Fruit fly (Drosophila melanogaster) Kc167 (cell line): ENCODE data around the gene p.

Experiments
- h ChIP-seq: fragments of >200 bp; optimal IDR thresholded peaks from 3 replicates; lab custom pipeline; 2018; ENCODE audit warnings: missing external identifiers
- insv ChIP-seq: fragments of >200 bp; optimal IDR thresholded peaks from 3 replicates; lab custom pipeline; 2018; ENCODE audit warnings: missing external identifiers
- ttk ChIP-seq: sonication (Bioruptor generic); optimal IDR thresholded peaks from 2 replicates; lab custom pipeline; 2017; ENCODE audit warnings: missing external identifiers

DNA sequence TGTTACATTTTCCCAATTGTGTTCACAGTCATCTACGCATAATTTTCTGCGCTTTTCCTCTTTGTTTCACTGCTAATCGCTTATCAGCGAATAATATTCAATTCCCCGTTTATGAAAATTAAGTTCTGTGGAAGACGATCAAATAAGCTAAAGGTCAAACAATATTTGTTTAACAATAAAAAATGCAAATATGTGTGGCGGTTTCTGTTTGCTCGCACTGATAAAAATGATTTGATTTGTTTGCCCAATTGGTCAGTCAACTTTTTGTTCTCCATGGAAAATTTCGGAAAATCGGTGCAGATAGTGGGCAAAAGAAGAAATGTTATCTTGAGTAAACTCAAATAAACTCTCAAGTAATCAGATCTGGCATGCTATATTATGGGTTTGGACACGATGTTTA lies 34.2 kb upstream of the p start:
- TF ChIP-seq insv (lab: Kevin White, UChicago) (no peak), ttk (lab: Kevin White, UChicago) (no peak), h (no peak)
